Worm (Caenorhabditis elegans) whole organism, early embryonic: ENCODE results near the gene gur-3.

ENCODE experiments used
- F13C5.2 ChIP-seq: sonication (generic microtip); optimal IDR thresholded peaks from 2 replicates; lab custom pipeline; 2017; ENCODE audit warnings: mild to moderate bottlenecking, missing genetic modification characterization, inconsistent platforms, missing compliant biosample characterization
- aly-1 ChIP-seq: sonication (generic microtip); optimal IDR thresholded peaks from 2 replicates; lab custom pipeline; 2016; ENCODE audit warnings: missing genetic modification characterization, missing compliant biosample characterization
- ama-1 ChIP-seq: fragments of 150-350 bp; optimal IDR thresholded peaks from 2 replicates; lab custom pipeline; 2014
- ceh-36 ChIP-seq: sonication (generic microtip); optimal IDR thresholded peaks from 2 replicates; lab custom pipeline; 2016; ENCODE audit warnings: missing genetic modification characterization, inconsistent platforms, missing compliant biosample characterization
- flt-1 ChIP-seq: fragments of 200-800 bp; sonication (Bioruptor generic); IDR thresholded peaks from 2 replicates; pipeline ENCODE4 v1.3.6; 2022; ENCODE audit warnings: missing genetic modification characterization, missing compliant biosample characterization
- hmbx-1 ChIP-seq: sonication (generic microtip); optimal IDR thresholded peaks from 2 replicates; lab custom pipeline; 2016; ENCODE audit warnings: mild to moderate bottlenecking, missing genetic modification characterization, missing compliant biosample characterization
- hmg-4 ChIP-seq: fragments of 200-800 bp; sonication (Bioruptor generic); optimal IDR thresholded peaks from 2 replicates; lab custom pipeline; 2018; ENCODE audit warnings: mild to moderate bottlenecking, missing genetic modification characterization, missing compliant biosample characterization
- hnd-1 ChIP-seq: sonication (generic microtip); optimal IDR thresholded peaks from 2 replicates; lab custom pipeline; 2016; ENCODE audit warnings: missing genetic modification characterization, missing compliant biosample characterization
- pes-1 ChIP-seq: fragments of 200-800 bp; sonication (Bioruptor generic); IDR thresholded peaks from 2 replicates; pipeline ENCODE4 v1.3.6; 2022; ENCODE audit warnings: missing genetic modification reagents, missing genetic modification characterization, missing compliant biosample characterization
- scrt-1 ChIP-seq: fragments of 200-800 bp; sonication (Bioruptor generic); IDR thresholded peaks from 2 replicates; pipeline ENCODE4 v1.3.6; 2022; ENCODE audit warnings: missing genetic modification characterization, missing compliant biosample characterization
- sea-1 ChIP-seq: fragments of 200-800 bp; sonication (Bioruptor generic); conservative IDR thresholded peaks from 2 replicates; pipeline ENCODE4 v1.3.6; 2022; ENCODE audit warnings: missing genetic modification characterization, missing compliant biosample characterization
- tra-4 ChIP-seq: sonication (generic microtip); optimal IDR thresholded peaks from 2 replicates; lab custom pipeline; 2017; ENCODE audit warnings: missing genetic modification characterization, missing compliant biosample characterization

- no peak for TF ChIP-seq ama-1
- no peak for TF ChIP-seq flt-1 (GFP tag; lab: Robert Waterston, UW)
- TF ChIP-seq hmg-4 (GFP tag; lab: Kevin White, UChicago): no peak
- no peak for TF ChIP-seq pes-1 (GFP tag; lab: Robert Waterston, UW)
- no peak for TF ChIP-seq scrt-1 (GFP tag; lab: Robert Waterston, UW)
- TF ChIP-seq tra-4 (tag; lab: Kevin White, UChicago): no peak
- TF ChIP-seq sea-1 (GFP tag; lab: Robert Waterston, UW): no peak
- TF ChIP-seq hnd-1 (tag; lab: Kevin White, UChicago): no peak
- no peak for TF ChIP-seq F13C5.2
- TF ChIP-seq hmbx-1 (tag; lab: Kevin White, UChicago): no peak
- TF ChIP-seq aly-1 (tag; lab: Kevin White, UChicago): no peak
- TF ChIP-seq ceh-36 (tag; lab: Kevin White, UChicago): no peak
Measured at ce11 chrX:10433863-10434262, 27.8 kb upstream of the gur-3 start.
